Worm (Caenorhabditis elegans) whole organism, L1 larva: ENCODE results near the gene spat-1.

Experiments used
- lin-39 ChIP-seq: fragments of 150-350 bp; optimal IDR thresholded peaks from 2 replicates; lab custom pipeline; 2014; ENCODE audit warnings: missing biosample characterization, missing genetic modification reagents, missing genetic modification characterization
- nhr-84 ChIP-seq: sonication (generic microtip); optimal IDR thresholded peaks from 2 replicates; lab custom pipeline; 2017; ENCODE audit warnings: missing biosample characterization, missing genetic modification characterization
- skn-1 ChIP-seq: fragments of 150-350 bp; optimal IDR thresholded peaks from 2 replicates; lab custom pipeline; 2014; ENCODE audit warnings: missing biosample characterization, missing genetic modification characterization

- no peak for TF ChIP-seq nhr-84 (tag; lab: Kevin White, UChicago)
- no peak for TF ChIP-seq skn-1 (tag; lab: Kevin White, UChicago)
- TF ChIP-seq lin-39 (tag; lab: Kevin White, UChicago) = no peak
These were observed 3.5 kb upstream of the spat-1 start, which contains the start of gene F57C2.4 for ce11 chrII:14525013-14525412.
